Fruit fly (Drosophila melanogaster): ENCODE data around the gene Usp47.

The Usp47 gene

DNA sequence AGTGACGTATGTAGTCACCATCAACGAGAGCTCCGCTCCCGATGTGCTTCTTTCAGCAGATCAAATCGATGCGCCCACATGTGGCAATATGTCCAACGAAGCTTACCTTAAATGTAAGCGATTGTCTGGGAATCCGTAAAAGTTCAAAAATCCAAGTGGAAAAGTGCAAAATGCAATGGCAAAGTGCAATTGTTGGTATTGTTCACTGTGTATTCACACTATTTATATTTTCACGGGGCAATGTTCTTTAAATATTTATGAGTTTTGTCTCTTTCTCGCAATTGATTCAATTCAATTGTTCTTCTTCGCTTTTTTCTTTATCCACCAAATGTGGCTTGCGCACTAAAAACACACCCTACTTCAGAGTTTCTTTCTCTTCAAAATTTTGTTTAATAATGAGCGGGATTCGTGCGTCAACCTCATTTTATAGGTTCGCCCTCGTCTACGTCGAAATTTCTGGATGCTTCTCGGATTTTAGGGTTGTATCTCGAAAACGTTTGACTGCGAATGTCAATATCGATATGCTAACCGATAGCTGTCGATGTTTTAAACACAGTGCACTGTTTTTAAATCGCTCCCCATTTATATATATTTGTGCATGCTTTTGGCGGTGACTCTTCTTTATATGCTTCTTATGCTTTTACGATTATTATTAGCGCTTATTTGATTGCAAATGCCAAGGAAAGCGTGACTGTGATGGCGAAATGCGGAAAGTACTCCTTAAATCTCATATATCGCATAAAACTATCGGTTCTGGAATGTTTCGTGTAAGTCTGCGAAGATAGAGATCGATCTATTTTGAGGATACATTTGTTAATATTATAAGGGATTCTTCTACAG is 813 bp upstream of the Usp47 start, which contains the start of gene DnaJ-1:
Gene DnaJ-1 (minus strand): TSS at position 450 of the 840 bp plus-strand sequence.
- TF ChIP-seq CG14711 (tag; optimal IDR thresholded peaks at IDR 0.05) (peak; percentile 98), cnc (optimal IDR thresholded peaks at IDR 0.05) (no peak), CG7101 (tag; optimal IDR thresholded peaks at IDR 0.05) (peak; percentile 56), CG1620 (GFP tag; optimal IDR thresholded peaks at IDR 0.05) (peak; percentile 28), CG12768 (GFP tag; optimal IDR thresholded peaks at IDR 0.05) (peak; percentile 65), CG5204 (GFP tag; optimal IDR thresholded peaks at IDR 0.05) (peak; percentile 67), Hr96 (GFP tag; optimal IDR thresholded peaks at IDR 0.05) (peak; percentile 47), pad (GFP tag; optimal IDR thresholded peaks at IDR 0.05) (no peak), toe (GFP tag; optimal IDR thresholded peaks at IDR 0.05) (peak; percentile 58), Clk (GFP tag; optimal IDR thresholded peaks at IDR 0.05) (no peak), ovo (GFP tag; optimal IDR thresholded peaks at IDR 0.05) (peak; percentile 57), Mnt (GFP tag; optimal IDR thresholded peaks at IDR 0.05) (peak; percentile 73), bab1 (GFP tag; optimal IDR thresholded peaks at IDR 0.05) (peak; percentile 84), CG7045 (GFP tag; optimal IDR thresholded peaks at IDR 0.05) (peak; percentile 32), cic (GFP tag; optimal IDR thresholded peaks at IDR 0.05) (peak; percentile 82), CG11617 (GFP tag; optimal IDR thresholded peaks at IDR 0.05) (peak; percentile 68), kay (GFP tag; ENCODE audit: borderline replicate concordance) (peak; percentile 90), tj (GFP tag; optimal IDR thresholded peaks at IDR 0.05) (peak; percentile 60), CG33017 (tag; optimal IDR thresholded peaks at IDR 0.05) (peak; percentile 45), Crg-1 (GFP tag; optimal IDR thresholded peaks at IDR 0.05) (peak; percentile 62)

DNA sequence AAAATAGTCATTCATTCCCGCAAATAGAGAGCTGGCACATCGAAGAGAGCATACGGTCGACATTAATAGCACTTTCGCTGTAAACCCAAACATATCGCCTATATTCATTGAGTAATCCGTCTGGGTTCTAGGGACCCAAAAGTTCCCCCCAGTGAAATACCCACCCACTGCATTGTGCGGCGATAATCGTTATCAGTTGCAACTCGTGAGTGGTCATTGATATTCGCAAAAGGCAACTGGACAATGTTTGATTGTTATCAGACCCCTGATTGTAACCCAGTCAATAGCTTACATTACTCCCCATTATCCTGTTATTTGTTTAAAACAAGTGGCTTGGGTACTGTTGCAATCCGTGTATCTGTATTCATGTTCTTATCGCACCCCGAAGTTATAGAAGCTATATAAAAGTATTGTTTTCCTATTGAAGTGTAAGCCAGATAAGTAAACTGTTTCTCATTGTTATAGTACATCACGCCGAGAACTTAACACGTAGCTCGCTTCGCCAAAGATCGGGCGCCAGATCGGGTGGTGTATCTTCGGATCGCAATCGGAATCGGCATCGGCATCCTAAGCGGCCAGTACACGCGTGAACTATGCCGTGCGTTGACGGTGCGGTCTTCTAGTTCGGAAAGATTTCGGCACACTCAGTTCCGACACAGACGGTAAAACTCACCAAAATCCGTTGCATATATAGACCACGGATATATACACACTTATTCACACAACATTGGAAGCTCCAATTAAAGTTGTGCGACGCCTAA is 1.0 kb downstream of the Usp47 start:
- TF ChIP-seq cic (GFP tag; optimal IDR thresholded peaks at IDR 0.05) (peak; percentile 98), Crg-1 (GFP tag; optimal IDR thresholded peaks at IDR 0.05) (no peak), CG33017 (tag; optimal IDR thresholded peaks at IDR 0.05) (no peak), CG14711 (tag; optimal IDR thresholded peaks at IDR 0.05) (no peak), CG7045 (GFP tag; optimal IDR thresholded peaks at IDR 0.05) (peak; percentile 3), bab1 (GFP tag; optimal IDR thresholded peaks at IDR 0.05) (no peak), CG5204 (GFP tag; optimal IDR thresholded peaks at IDR 0.05) (no peak), CG1620 (GFP tag; optimal IDR thresholded peaks at IDR 0.05) (no peak), tj (GFP tag; optimal IDR thresholded peaks at IDR 0.05) (no peak), ovo (GFP tag; optimal IDR thresholded peaks at IDR 0.05) (no peak), CG11617 (GFP tag; optimal IDR thresholded peaks at IDR 0.05) (no peak), kay (GFP tag; ENCODE audit: borderline replicate concordance) (no peak), pad (GFP tag; optimal IDR thresholded peaks at IDR 0.05) (no peak), CG7101 (tag; optimal IDR thresholded peaks at IDR 0.05) (no peak), toe (GFP tag; optimal IDR thresholded peaks at IDR 0.05) (no peak), Hr96 (GFP tag; optimal IDR thresholded peaks at IDR 0.05) (no peak), Mnt (GFP tag; optimal IDR thresholded peaks at IDR 0.05) (peak; percentile 26), Clk (GFP tag; optimal IDR thresholded peaks at IDR 0.05) (no peak), CG12768 (GFP tag; optimal IDR thresholded peaks at IDR 0.05) (peak; percentile 29), cnc (optimal IDR thresholded peaks at IDR 0.05) (no peak)

DNA sequence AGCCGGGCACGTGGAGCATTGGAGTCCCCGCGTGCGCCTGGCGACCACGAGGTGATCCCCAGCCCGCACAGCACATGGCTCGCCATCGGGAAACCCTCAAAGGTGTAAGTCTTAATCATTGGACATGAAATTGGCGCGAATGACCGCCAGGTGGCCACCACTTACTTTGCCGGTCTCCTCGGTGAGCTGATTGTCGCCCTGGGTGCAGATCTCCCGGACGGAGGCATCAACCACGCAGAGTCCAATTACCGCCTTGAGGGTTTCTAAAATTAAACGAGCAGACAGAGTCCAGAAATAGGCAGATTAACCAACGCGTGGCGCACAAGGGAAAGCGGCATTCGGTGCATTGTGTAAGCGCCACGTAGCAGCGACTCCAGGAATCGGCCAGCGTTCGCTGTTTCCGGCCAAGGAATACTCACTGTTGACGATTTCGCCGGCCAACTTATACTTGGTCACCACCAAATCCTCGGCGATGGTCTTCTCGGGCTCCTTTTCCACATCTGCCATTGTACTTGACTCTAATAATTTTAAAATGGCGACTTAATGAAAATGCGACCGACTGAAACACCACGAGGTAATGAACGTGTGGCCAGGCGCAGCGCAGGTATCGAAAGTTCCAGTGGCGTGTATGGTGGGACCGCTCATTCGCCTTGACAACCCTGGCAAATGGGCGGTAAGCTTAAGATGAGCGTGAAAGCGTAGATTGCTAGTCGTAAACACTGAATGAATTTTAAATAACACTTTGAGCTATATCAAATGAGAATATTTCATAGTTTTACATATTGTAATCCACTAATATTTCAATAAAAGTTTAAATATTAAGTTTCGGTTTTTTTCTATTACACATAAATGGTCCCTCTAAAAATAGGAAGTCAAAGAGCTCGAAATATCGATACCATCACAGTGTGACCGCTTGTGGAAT is 12.4 kb downstream of the Usp47 start, which contains the start of gene CG10576:
Gene CG10576 (minus strand): TSS at position 781 of the 922 bp plus-strand sequence.
- peak; percentile 20 for TF ChIP-seq pad (GFP tag; optimal IDR thresholded peaks at IDR 0.05)
- no peak for TF ChIP-seq kay (GFP tag; ENCODE audit: borderline replicate concordance)
- TF ChIP-seq CG33017 (tag; optimal IDR thresholded peaks at IDR 0.05) = no peak
- TF ChIP-seq CG11617 (GFP tag; optimal IDR thresholded peaks at IDR 0.05) = peak; percentile 44
- TF ChIP-seq cnc (optimal IDR thresholded peaks at IDR 0.05) = no peak
- TF ChIP-seq Crg-1 (GFP tag; optimal IDR thresholded peaks at IDR 0.05) = peak; percentile 52
- no peak for TF ChIP-seq toe (GFP tag; optimal IDR thresholded peaks at IDR 0.05)
- no peak for TF ChIP-seq CG7045 (GFP tag; optimal IDR thresholded peaks at IDR 0.05)
- TF ChIP-seq Clk (GFP tag; optimal IDR thresholded peaks at IDR 0.05) = no peak
- TF ChIP-seq Hr96 (GFP tag; optimal IDR thresholded peaks at IDR 0.05) = no peak
- no peak for TF ChIP-seq CG12768 (GFP tag; optimal IDR thresholded peaks at IDR 0.05)
- peak; percentile 95 for TF ChIP-seq CG14711 (tag; optimal IDR thresholded peaks at IDR 0.05)
- TF ChIP-seq bab1 (GFP tag; optimal IDR thresholded peaks at IDR 0.05) = peak; percentile 21
- TF ChIP-seq CG1620 (GFP tag; optimal IDR thresholded peaks at IDR 0.05) = peak; percentile 42
- peak; percentile 98 for TF ChIP-seq Mnt (GFP tag; optimal IDR thresholded peaks at IDR 0.05)
- TF ChIP-seq CG5204 (GFP tag; optimal IDR thresholded peaks at IDR 0.05) = no peak
- peak; percentile 21 for TF ChIP-seq tj (GFP tag; optimal IDR thresholded peaks at IDR 0.05)
- peak; percentile 18 for TF ChIP-seq CG7101 (tag; optimal IDR thresholded peaks at IDR 0.05)
- TF ChIP-seq cic (GFP tag; optimal IDR thresholded peaks at IDR 0.05) = no peak
- TF ChIP-seq ovo (GFP tag; optimal IDR thresholded peaks at IDR 0.05) = no peak

DNA sequence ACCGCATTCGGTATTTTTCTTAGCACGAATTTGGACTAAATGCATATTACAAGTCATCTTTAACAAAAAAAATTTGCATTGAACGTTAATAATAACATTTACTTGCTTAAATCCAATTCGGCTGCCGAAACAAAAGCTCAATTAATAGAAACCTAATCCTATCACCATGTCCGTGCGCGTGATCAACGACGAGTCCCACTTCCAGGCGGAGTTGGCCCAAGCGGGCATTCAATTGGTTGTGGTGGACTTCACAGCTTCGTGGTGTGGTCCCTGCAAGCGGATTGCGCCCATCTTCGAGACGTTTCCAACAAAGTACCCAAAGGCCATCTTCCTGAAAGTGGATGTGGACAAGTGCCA is 13.0 kb downstream of the Usp47 start, which contains the start of gene Txl:
Gene Txl (plus strand): TSS at position 3 of the 357 bp plus-strand sequence.
- TF ChIP-seq ovo (GFP tag; optimal IDR thresholded peaks at IDR 0.05) (no peak), CG11617 (GFP tag; optimal IDR thresholded peaks at IDR 0.05) (no peak), Mnt (GFP tag; optimal IDR thresholded peaks at IDR 0.05) (no peak), CG14711 (tag; optimal IDR thresholded peaks at IDR 0.05) (no peak), cnc (optimal IDR thresholded peaks at IDR 0.05) (peak; percentile 85 to 95), Clk (GFP tag; optimal IDR thresholded peaks at IDR 0.05) (no peak), bab1 (GFP tag; optimal IDR thresholded peaks at IDR 0.05) (no peak)
